Fruit fly (Drosophila melanogaster) whole organism, prepupa: ENCODE results near the gene oc.
A peak's percentile ranks its signal among the peaks of the same experiment; 100 is the strongest.

Source experiments
- Blimp-1 ChIP-seq: fragments of 200-800 bp; sonication (Bioruptor generic); optimal IDR thresholded peaks from 3 replicates; lab custom pipeline; 2017; ENCODE audit warnings: missing biosample characterization, missing genetic modification characterization, mild to moderate bottlenecking, moderate library complexity, missing genetic modification reagents
- CG10631 ChIP-seq: fragments of 200-800 bp; sonication (Bioruptor generic); optimal IDR thresholded peaks from 2 replicates; lab custom pipeline; 2016; ENCODE audit warnings: missing biosample characterization, missing genetic modification characterization
- CG11294 ChIP-seq: fragments of 200-800 bp; sonication (Bioruptor generic); IDR thresholded peaks from 2 replicates; pipeline ENCODE4 v1.3.6; 2022; ENCODE audit warnings: missing biosample characterization, missing genetic modification characterization
- CG11902 ChIP-seq: fragments of 200-800 bp; sonication (Bioruptor generic); optimal IDR thresholded peaks from 3 replicates; lab custom pipeline; 2016; ENCODE audit warnings: missing biosample characterization, missing genetic modification characterization
- CG15336 ChIP-seq: fragments of 200-800 bp; sonication (Bioruptor generic); IDR thresholded peaks from 2 replicates; pipeline ENCODE4 v1.3.6; 2022; ENCODE audit warnings: missing biosample characterization, missing genetic modification characterization
- CG1621 ChIP-seq: fragments of 200-800 bp; sonication (Bioruptor generic); optimal IDR thresholded peaks from 3 replicates; lab custom pipeline; 2018; ENCODE audit warnings: missing biosample characterization, mild to moderate bottlenecking, missing genetic modification characterization
- CG16779 ChIP-seq: fragments of 200-800 bp; sonication (Bioruptor generic); optimal IDR thresholded peaks from 3 replicates; lab custom pipeline; 2017; ENCODE audit warnings: missing biosample characterization, mild to moderate bottlenecking, missing genetic modification characterization
- CG3032 ChIP-seq: fragments of 200-800 bp; optimal IDR thresholded peaks from 2 replicates; lab custom pipeline; 2019; ENCODE audit warnings: missing biosample characterization, mild to moderate bottlenecking, missing genetic modification characterization, moderate library complexity
- CG34406 ChIP-seq: fragments of 200-800 bp; sonication (Bioruptor generic); optimal IDR thresholded peaks from 3 replicates; lab custom pipeline; 2016; ENCODE audit warnings: missing biosample characterization, missing genetic modification characterization
- CG3919 ChIP-seq: fragments of 200-800 bp; sonication (Bioruptor generic); optimal IDR thresholded peaks from 3 replicates; lab custom pipeline; 2016; ENCODE audit warnings: missing biosample characterization, missing genetic modification characterization
- CG4318 ChIP-seq: fragments of 200-800 bp; sonication (Bioruptor generic); optimal IDR thresholded peaks from 3 replicates; lab custom pipeline; 2017; ENCODE audit warnings: missing biosample characterization, mild to moderate bottlenecking, missing genetic modification characterization
- CG6163 ChIP-seq: fragments of 200-800 bp; sonication (Bioruptor generic); IDR thresholded peaks from 3 replicates; pipeline ENCODE4 v1.3.6; 2022; ENCODE audit warnings: missing biosample characterization, missing genetic modification characterization
- CG6276 ChIP-seq: fragments of 200-800 bp; sonication (Bioruptor generic); optimal IDR thresholded peaks from 2 replicates; lab custom pipeline; 2017; ENCODE audit warnings: missing biosample characterization, mild to moderate bottlenecking, missing genetic modification characterization
- CG6792 ChIP-seq: fragments of 200-800 bp; sonication (Bioruptor generic); optimal IDR thresholded peaks from 3 replicates; lab custom pipeline; 2016; ENCODE audit warnings: missing biosample characterization, missing genetic modification characterization
- CG6854 ChIP-seq: fragments of 200-800 bp; sonication (Bioruptor generic); optimal IDR thresholded peaks from 2 replicates; lab custom pipeline; 2017; ENCODE audit warnings: missing biosample characterization, mild to moderate bottlenecking, missing genetic modification characterization
- CG7368 ChIP-seq: fragments of 200-800 bp; sonication (Bioruptor generic); optimal IDR thresholded peaks from 3 replicates; lab custom pipeline; 2016; ENCODE audit warnings: missing biosample characterization, missing genetic modification characterization
- CG8119 ChIP-seq: fragments of 200-800 bp; sonication (Bioruptor generic); IDR thresholded peaks from 3 replicates; pipeline ENCODE4 v1.3.6; 2022; ENCODE audit warnings: missing biosample characterization, missing genetic modification characterization
- CG8319 ChIP-seq: fragments of 200-800 bp; sonication (Bioruptor generic); optimal IDR thresholded peaks from 3 replicates; lab custom pipeline; 2016; ENCODE audit warnings: missing biosample characterization, missing genetic modification characterization
- CG8632 ChIP-seq: fragments of 200-800 bp; sonication (Bioruptor generic); optimal IDR thresholded peaks from 3 replicates; lab custom pipeline; 2016; ENCODE audit warnings: missing biosample characterization, missing genetic modification characterization
- CG9139 ChIP-seq: fragments of 200-800 bp; sonication (Bioruptor generic); optimal IDR thresholded peaks from 3 replicates; lab custom pipeline; 2017; ENCODE audit warnings: missing biosample characterization, mild to moderate bottlenecking, missing genetic modification characterization
- Eip78C ChIP-seq: fragments of 200-800 bp; sonication (Bioruptor generic); peaks from one replicate; lab custom pipeline; 2016; ENCODE audit warnings: missing biosample characterization, missing genetic modification characterization
- Ets21C ChIP-seq: fragments of 200-800 bp; sonication (Bioruptor generic); optimal IDR thresholded peaks from 3 replicates; lab custom pipeline; 2016; ENCODE audit warnings: missing biosample characterization, missing genetic modification characterization
- Hr38 ChIP-seq: sonication (Bioruptor generic); optimal IDR thresholded peaks from 2 replicates; lab custom pipeline; 2016; ENCODE audit warnings: missing biosample characterization, missing genetic modification characterization
- Hr4 ChIP-seq: fragments of 200-800 bp; sonication (Bioruptor generic); optimal IDR thresholded peaks from 3 replicates; lab custom pipeline; 2016; ENCODE audit warnings: missing biosample characterization, missing genetic modification characterization
- Lpt ChIP-seq: fragments of 200-800 bp; sonication (Bioruptor generic); optimal IDR thresholded peaks from 3 replicates; lab custom pipeline; 2016; ENCODE audit warnings: missing biosample characterization, missing genetic modification characterization
- Met ChIP-seq: fragments of 200-800 bp; sonication (Bioruptor generic); optimal IDR thresholded peaks from 3 replicates; lab custom pipeline; 2016; ENCODE audit warnings: missing biosample characterization, missing genetic modification characterization
- OdsH ChIP-seq: fragments of 200-800 bp; sonication (Bioruptor generic); optimal IDR thresholded peaks from 3 replicates; lab custom pipeline; 2016; ENCODE audit warnings: missing biosample characterization, missing genetic modification characterization
- Smox ChIP-seq: fragments of 200-800 bp; sonication (Bioruptor generic); optimal IDR thresholded peaks from 3 replicates; lab custom pipeline; 2016; ENCODE audit warnings: missing biosample characterization, missing genetic modification characterization
- Sox102F ChIP-seq: fragments of 200-800 bp; sonication (Bioruptor generic); optimal IDR thresholded peaks from 2 replicates; lab custom pipeline; 2016; ENCODE audit warnings: missing biosample characterization, mild to moderate bottlenecking, missing genetic modification characterization
- Sox15 ChIP-seq: fragments of 200-800 bp; sonication (Bioruptor generic); optimal IDR thresholded peaks from 3 replicates; lab custom pipeline; 2016; ENCODE audit warnings: missing biosample characterization, missing genetic modification characterization
- achi ChIP-seq: fragments of 200-800 bp; sonication (Bioruptor generic); optimal IDR thresholded peaks from 3 replicates; lab custom pipeline; 2016; ENCODE audit warnings: missing biosample characterization, missing genetic modification characterization
- cyc ChIP-seq: fragments of 200-800 bp; sonication (Bioruptor generic); optimal IDR thresholded peaks from 3 replicates; lab custom pipeline; 2016; ENCODE audit warnings: missing biosample characterization, missing genetic modification characterization
- dac ChIP-seq: fragments of 200-800 bp; sonication (Bioruptor generic); optimal IDR thresholded peaks from 2 replicates; lab custom pipeline; 2017; ENCODE audit warnings: missing biosample characterization, mild to moderate bottlenecking, missing genetic modification characterization
- dsx ChIP-seq: fragments of 200-800 bp; optimal IDR thresholded peaks from 3 replicates; lab custom pipeline; 2019; ENCODE audit warnings: missing biosample characterization, mild to moderate bottlenecking, missing genetic modification characterization, moderate library complexity; ENCODE audit not compliant: poor library complexity, severe bottlenecking
- eg ChIP-seq: fragments of 200-800 bp; sonication (Bioruptor generic); IDR thresholded peaks from 3 replicates; pipeline ENCODE4 v1.3.6; 2022; ENCODE audit warnings: missing biosample characterization, missing genetic modification characterization
- fd59A ChIP-seq: fragments of 200-800 bp; sonication (Bioruptor generic); optimal IDR thresholded peaks from 2 replicates; lab custom pipeline; 2017; ENCODE audit warnings: missing biosample characterization, mild to moderate bottlenecking, missing genetic modification characterization, missing genetic modification reagents
- fkh ChIP-seq: fragments of 200-800 bp; sonication (Bioruptor generic); optimal IDR thresholded peaks from 3 replicates; lab custom pipeline; 2017; ENCODE audit warnings: missing biosample characterization, mild to moderate bottlenecking, missing genetic modification characterization, moderate library complexity
- net ChIP-seq: fragments of 200-800 bp; sonication (Bioruptor generic); optimal IDR thresholded peaks from 3 replicates; lab custom pipeline; 2016; ENCODE audit warnings: missing biosample characterization, missing genetic modification characterization
- salr ChIP-seq, 2 experiments: fragments of 200-800 bp; sonication (Bioruptor generic); optimal IDR thresholded peaks; 3 replicates each; lab custom pipeline; 2016 to 2018; ENCODE audit warnings: missing biosample characterization in 2 of 2, missing genetic modification characterization in 2 of 2, mild to moderate bottlenecking in 1 of 2
- ss ChIP-seq, 2 experiments: fragments of 200-800 bp; sonication (Bioruptor generic); optimal IDR thresholded peaks; 2 replicates in 1 of 2; 3 replicates in 1 of 2; lab custom pipeline; 2017 to 2018; ENCODE audit warnings: mild to moderate bottlenecking in 2 of 2, missing biosample characterization in 2 of 2, missing genetic modification characterization in 2 of 2, moderate library complexity in 1 of 2
- svp ChIP-seq: fragments of 200-800 bp; sonication (Bioruptor generic); peaks from one replicate; lab custom pipeline; 2016; ENCODE audit warnings: missing biosample characterization, missing genetic modification characterization
- topi ChIP-seq: fragments of 200-800 bp; sonication (Bioruptor generic); optimal IDR thresholded peaks from 3 replicates; lab custom pipeline; 2016; ENCODE audit warnings: missing biosample characterization, missing genetic modification characterization
- vri ChIP-seq: fragments of 200-800 bp; sonication (Bioruptor generic); optimal IDR thresholded peaks from 3 replicates; lab custom pipeline; 2016; ENCODE audit warnings: missing biosample characterization, mild to moderate bottlenecking, missing genetic modification characterization

Gene oc

DNA sequence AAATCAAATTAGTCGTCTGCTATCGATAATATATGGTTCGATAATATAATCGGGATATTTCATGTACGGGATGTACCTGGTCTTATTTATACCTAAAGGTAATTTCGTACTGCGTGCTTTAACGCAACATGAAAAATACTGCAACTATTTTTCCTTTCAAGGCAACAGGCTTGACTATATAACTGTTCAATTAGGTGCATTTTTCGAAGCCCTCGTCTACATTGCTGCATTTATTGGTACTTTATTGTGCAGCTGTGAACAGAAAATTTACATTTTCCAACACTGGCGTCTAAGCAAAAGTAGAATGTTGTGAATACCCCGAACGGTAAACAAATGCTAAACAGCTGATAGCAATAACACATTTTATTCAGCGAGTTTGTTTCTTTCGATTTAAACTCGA lies 39.5 kb upstream of the oc start, which contains the start of the genes Ppt1 and Ogg1 (continued):
- TF ChIP-seq CG9139 (GFP tag; lab: Kevin White, UChicago) (no peak), dac (GFP tag; lab: Kevin White, UChicago) (no peak), Blimp-1 (GFP tag; lab: Kevin White, UChicago) (no peak), dsx (GFP tag; lab: Kevin White, UChicago) (peak; percentile 41), CG8319 (GFP tag; lab: Kevin White, UChicago) (peak; percentile 5), CG6854 (GFP tag; lab: Kevin White, UChicago) (no peak), CG10631 (peak; percentile 57)

DNA sequence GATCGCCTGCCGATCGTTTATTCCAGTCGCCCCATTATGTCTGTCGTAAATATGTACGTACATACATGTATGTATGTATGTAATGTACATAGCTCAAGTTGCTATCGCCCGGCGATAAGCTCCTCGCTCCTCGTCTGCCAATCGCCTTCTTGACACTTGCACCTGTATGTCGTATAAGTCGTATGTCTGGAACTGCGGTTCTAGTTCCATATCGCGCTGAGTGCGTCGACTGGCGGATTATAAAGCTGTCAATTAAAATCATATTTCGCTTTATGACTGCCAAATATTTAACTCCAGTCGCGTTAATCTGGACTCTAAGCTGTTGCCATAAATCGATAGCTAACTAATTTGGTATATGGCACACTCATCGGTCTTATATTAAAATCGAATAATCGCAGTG lies 34.9 kb upstream of the oc start:
- TF ChIP-seq svp (peak; percentile 97), achi (GFP tag; lab: Kevin White, UChicago) (no peak), CG6854 (GFP tag; lab: Kevin White, UChicago) (no peak), CG16779 (tag; lab: Kevin White, UChicago) (no peak)

DNA sequence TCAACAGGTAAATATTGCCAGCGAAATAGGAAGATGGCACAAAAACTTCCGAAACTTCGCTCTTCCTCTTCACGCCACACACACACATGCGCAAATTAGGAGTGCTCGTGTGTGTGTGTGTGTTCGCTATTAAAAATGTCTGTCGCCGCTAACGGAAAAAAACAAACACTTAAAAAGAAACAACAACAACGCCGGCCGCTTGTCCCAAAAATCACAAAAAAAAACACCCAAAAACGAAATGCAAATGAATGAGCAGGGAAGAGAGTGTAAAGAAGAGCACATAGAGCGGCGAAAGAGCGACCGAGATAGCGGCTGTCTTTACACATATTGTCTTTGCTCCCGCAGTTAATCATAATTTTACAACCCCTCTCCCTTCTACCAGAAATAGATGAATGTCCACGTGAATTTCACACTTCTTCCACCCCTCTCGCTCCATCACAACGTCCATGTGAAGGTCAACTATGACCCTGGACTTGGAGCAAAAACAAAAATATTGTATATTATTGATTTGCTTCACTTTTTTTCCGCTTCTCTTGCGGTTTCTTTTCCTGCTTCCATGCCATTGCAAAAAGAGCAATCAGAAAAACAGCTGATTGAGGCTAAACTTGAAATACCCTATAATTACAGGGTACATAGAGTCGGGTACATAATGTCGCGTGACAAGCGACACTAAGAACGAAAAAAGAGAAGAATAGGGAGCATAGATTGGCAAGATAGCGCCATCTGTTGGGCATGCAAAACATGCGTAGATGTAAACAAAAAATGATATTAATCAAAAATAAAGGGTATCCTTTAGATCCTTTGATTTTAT lies 31.5 kb upstream of the oc start:
- TF ChIP-seq Lpt (GFP tag; lab: Kevin White, UChicago) (peak; percentile 18), fd59A (GFP tag; lab: Kevin White, UChicago) (no peak), ss (GFP tag; optimal IDR thresholded peaks at IDR 0.05; lab: Kevin White, UChicago) (peak in 1 of 2 experiments; percentile 42), CG6854 (GFP tag; lab: Kevin White, UChicago) (no peak), Sox102F (GFP tag; lab: Kevin White, UChicago) (no peak), CG6276 (peak; percentile 58), fkh (GFP tag; lab: Kevin White, UChicago) (peak; percentile 30), Hr38 (GFP tag; lab: Kevin White, UChicago) (no peak), salr (GFP tag; optimal IDR thresholded peaks at IDR 0.05; lab: Kevin White, UChicago) (no peak), vri (GFP tag; lab: Kevin White, UChicago) (no peak), Smox (no peak), CG4318 (GFP tag; lab: Kevin White, UChicago) (no peak), CG6792 (GFP tag; lab: Kevin White, UChicago) (no peak), cyc (GFP tag; lab: Kevin White, UChicago) (no peak), CG10631 (no peak), Ets21C (GFP tag; lab: Kevin White, UChicago) (no peak), Met (GFP tag; lab: Kevin White, UChicago) (no peak), CG8119 (GFP tag; lab: Robert Waterston, UW) (peak; percentile 65; the same call in 2 of the 3 replicates), Eip78C (GFP tag; lab: Kevin White, UChicago) (peak; percentile 66), eg (peak; percentile 85), Hr4 (peak; percentile 16), CG9139 (GFP tag; lab: Kevin White, UChicago) (peak; percentile 1), CG15336 (GFP tag; lab: Robert Waterston, UW) (peak; percentile 62), CG6163 (GFP tag; lab: Robert Waterston, UW) (peak; percentile 59; the same call in 2 of the 3 replicates), svp (peak; percentile 79)
- TF ChIP-seq, all 60 proteins: peak for 12

- TF ChIP-seq eg (peak; percentile 96), fd59A (GFP tag; lab: Kevin White, UChicago) (peak; percentile 94), CG8632 (GFP tag; lab: Kevin White, UChicago) (peak; percentile 92), CG6854 (GFP tag; lab: Kevin White, UChicago) (peak; percentile 89), CG11294 (GFP tag; lab: Robert Waterston, UW) (peak; percentile 89), Sox15 (peak; percentile 91), topi (peak; percentile 96), CG34406 (peak; percentile 92), OdsH (GFP tag; lab: Kevin White, UChicago) (peak; percentile 95), CG7368 (peak; percentile 92), salr (GFP tag; optimal IDR thresholded peaks at IDR 0.05; lab: Kevin White, UChicago) (peak; percentile 89 to 94), fkh (GFP tag; lab: Kevin White, UChicago) (peak; percentile 38), CG3032 (tag; lab: Kevin White, UChicago) (peak; percentile 96), Hr38 (GFP tag; lab: Kevin White, UChicago) (no peak), CG1621 (tag; lab: Kevin White, UChicago) (peak; percentile 95), CG11902 (GFP tag; lab: Kevin White, UChicago) (peak; percentile 87), CG3919 (GFP tag; lab: Kevin White, UChicago) (peak; percentile 95), net (GFP tag; lab: Kevin White, UChicago) (peak; percentile 93), CG15336 (GFP tag; lab: Robert Waterston, UW) (peak; percentile 96), CG4318 (GFP tag; lab: Kevin White, UChicago) (peak; percentile 92)
These were observed 30.8 kb upstream of the oc start, which contains the start of gene CAH3 for dm6 chrX:8681189-8681821. TSS of gene CAH3 (plus strand) at chrX:8681252.
